Worm (Caenorhabditis elegans) whole organism, L4/young adult: ENCODE measurements around the gene rha-2.

ENCODE experiments used
- W03F9.2 ChIP-seq: fragments of 150-350 bp; optimal IDR thresholded peaks from 2 replicates; lab custom pipeline; 2014; ENCODE audit warnings: missing biosample characterization, missing genetic modification characterization
- him-1 ChIP-seq: sonication (generic microtip); optimal IDR thresholded peaks from 2 replicates; lab custom pipeline; 2016; ENCODE audit warnings: missing genotype, missing genetic modification reagents, missing genetic modification characterization, missing compliant biosample characterization

ce11 chrIII:8639188-8639795, 24.9 kb upstream of the rha-2 start, which contains the start of gene fip-1:
- TF ChIP-seq him-1 (tag; lab: Kevin White, UChicago) = no peak
- TF ChIP-seq W03F9.2 (tag; lab: Kevin White, UChicago) = peak; percentile 65
